Fruit fly (Drosophila melanogaster): ENCODE measurements around the gene DNAlig4.

DNAlig4 gene

DNA sequence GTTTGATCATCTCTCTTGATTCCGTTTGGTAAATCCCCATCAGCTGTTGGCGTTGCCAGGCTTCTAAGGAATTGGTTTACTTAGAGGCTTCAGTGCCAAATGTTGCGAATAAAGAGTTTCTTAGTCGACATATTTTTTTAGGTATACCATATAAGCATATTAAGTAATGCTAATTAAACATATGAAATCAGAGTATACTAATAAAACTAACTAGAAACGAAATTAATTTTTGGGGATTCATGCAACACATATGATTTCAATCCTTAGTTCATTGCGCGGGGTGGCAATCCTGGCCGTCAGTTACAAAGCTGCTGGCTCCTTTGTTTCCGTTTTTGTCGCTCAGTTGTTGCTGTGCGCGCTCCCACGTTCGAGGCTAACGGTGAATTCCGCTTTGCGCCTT, 1.8 kb upstream of the DNAlig4 start, which contains the start of gene CG15760:
CG15760 (plus strand) TSS at position 334 of the 400 bp plus-strand sequence.
- no peak for TF ChIP-seq CG8632 (GFP tag; optimal IDR thresholded peaks at IDR 0.05)
- TF ChIP-seq esn (GFP tag; optimal IDR thresholded peaks at IDR 0.05): peak; percentile 14
- TF ChIP-seq Blimp-1 (GFP tag; optimal IDR thresholded peaks at IDR 0.05): no peak
- TF ChIP-seq Eip75B (GFP tag; optimal IDR thresholded peaks at IDR 0.05): no peak
- TF ChIP-seq eg (GFP tag; IDR thresholded peaks at IDR 0.05): no peak
- TF ChIP-seq Sox102F (GFP tag; optimal IDR thresholded peaks at IDR 0.05): no peak

DNA sequence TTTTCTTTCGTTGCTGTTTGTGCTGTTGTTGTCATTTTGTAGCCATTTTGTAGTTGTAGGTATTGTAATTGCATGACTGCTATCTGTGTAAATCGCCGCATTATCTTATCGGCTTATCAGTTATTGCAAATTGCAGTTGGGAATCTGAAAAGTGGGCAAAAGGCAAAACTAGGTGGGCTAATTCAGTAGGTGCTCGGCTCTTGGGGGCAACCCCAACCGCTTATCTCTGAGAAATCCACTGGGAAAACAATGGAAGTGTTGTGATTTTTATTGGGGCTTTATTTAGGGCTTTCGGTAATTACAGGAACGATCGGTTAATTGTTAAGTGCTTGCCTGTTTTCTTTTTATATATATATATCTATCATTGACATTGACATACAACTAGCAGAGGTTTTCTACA, 16.4 kb downstream of the DNAlig4 start:
- TF ChIP-seq Eip93F (GFP tag; optimal IDR thresholded peaks at IDR 0.05) (no peak), CG8119 (GFP tag; IDR thresholded peaks at IDR 0.05) (no peak), Eip78C (GFP tag) (peak; percentile 23)

DNA sequence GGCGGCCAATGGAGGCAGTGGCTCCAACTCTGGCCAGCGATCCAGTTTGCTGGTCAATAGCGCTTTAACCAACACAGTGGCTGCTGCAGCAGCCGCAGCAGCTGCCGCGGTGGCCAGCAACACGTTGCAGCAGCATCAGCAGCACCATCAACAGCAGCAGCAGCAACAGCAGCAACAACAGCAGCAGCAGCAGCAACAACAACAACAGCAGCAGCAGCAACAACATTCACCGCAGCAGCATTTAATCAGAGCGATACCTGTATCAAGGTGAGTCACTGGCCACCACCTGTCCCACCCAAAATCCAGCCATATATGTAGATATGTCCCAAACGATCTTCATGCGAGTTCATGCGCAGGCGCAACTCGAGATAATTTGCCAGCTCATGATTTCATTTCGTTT, 17.8 kb downstream of the DNAlig4 start:
- TF ChIP-seq Hr4 (GFP tag; optimal IDR thresholded peaks at IDR 0.05) (no peak), Ets96B (tag; optimal IDR thresholded peaks at IDR 0.05) (no peak), CG8632 (GFP tag; optimal IDR thresholded peaks at IDR 0.05) (no peak), cyc (GFP tag; optimal IDR thresholded peaks at IDR 0.05) (no peak)

DNA sequence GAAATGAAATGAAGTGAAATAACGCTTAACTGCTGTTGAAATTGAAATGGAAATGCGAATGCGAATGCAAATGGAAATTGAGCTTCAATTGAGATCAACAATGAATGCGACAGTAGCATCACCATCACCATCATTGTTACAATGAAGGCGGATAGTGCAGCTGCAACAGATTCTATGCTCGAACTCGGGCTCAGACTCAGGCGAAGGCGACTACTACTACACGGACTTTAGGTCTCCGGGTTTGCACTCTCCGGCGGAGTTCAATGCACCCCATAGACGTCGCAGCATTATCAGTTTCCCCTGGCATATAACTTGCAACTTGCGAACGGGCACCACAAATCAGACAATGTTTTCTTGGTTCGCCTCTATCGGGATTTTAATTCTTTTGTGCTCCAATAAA, 18.8 kb downstream of the DNAlig4 start:
- TF ChIP-seq CG10631 (GFP tag; optimal IDR thresholded peaks at IDR 0.05) (no peak), CG6276 (GFP tag; optimal IDR thresholded peaks at IDR 0.05) (peak; percentile 51), svp (GFP tag) (peak; percentile 60)

DNA sequence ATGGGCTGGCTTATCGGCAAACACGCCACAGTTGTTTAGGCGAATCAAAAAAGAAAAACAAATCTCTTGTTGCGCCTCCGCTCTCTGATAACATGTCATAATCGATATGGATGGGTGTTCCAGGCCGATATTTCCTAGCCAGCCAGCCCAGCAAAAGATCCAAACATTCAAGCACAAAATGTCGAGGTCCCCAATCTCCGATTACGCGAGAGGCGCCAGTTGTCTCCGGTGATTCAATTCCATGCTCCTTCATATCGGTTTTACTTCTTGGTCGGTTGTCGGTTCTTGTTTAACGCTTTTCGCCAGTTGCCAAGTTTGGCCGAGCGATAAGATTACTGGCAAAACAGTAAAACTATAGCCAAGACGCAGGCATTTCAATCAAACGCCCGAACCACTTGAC, 21.4 kb downstream of the DNAlig4 start:
- no peak for TF ChIP-seq CG10669 (GFP tag; optimal IDR thresholded peaks at IDR 0.05)

DNA sequence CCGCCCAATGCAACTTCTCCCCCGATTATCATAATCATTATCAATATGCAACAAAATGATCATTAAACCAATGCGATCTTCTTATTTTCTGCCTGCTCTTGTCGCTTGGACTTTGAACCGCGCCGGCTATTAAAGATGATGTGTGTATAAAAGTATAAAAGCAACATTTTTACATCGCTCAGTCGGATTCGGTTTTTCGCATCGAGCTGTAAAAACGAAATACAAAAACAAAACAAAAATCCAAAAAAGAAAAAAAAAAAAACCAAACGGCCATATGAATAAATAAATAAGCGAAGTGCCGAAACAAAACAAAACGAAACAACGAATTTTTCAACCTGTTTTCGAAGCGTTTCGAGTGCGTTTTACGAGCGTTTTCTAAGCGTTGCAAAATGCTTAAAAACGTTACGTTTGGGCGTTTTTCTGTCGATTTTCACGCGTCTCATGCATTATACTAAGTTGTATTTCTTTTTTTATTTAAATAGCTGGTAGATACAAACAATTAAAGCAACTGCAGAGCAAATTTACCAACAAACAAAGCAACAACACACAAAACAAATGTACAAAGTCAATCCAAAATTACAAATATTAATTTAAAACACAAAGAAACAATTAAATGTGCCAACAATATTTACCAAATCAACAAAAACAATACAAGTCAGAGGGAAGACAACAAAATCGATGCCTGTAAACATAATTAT, 22.8 kb downstream of the DNAlig4 start:
- TF ChIP-seq Eip78C (GFP tag) (peak; percentile 77), svp (GFP tag) (peak; percentile 59), Sox102F (GFP tag; optimal IDR thresholded peaks at IDR 0.05) (peak; percentile 63), pdm3 (GFP tag; optimal IDR thresholded peaks at IDR 0.05) (peak; percentile 8), Sox15 (GFP tag; optimal IDR thresholded peaks at IDR 0.05) (no peak), CG8319 (GFP tag; optimal IDR thresholded peaks at IDR 0.05) (peak; percentile 4), fkh (GFP tag; optimal IDR thresholded peaks at IDR 0.05) (peak; percentile 51), dsx (GFP tag; optimal IDR thresholded peaks at IDR 0.05; ENCODE audit: poor library complexity, severe bottlenecking) (peak; percentile 57), Eip75B (GFP tag; optimal IDR thresholded peaks at IDR 0.05) (peak; percentile 35), ss (GFP tag; optimal IDR thresholded peaks at IDR 0.05) (peak; percentile 87 to 89), CG8119 (GFP tag; IDR thresholded peaks at IDR 0.05) (0 out of 3 replicates have a peak, but pooled peaks have one; percentile 47), Ets96B (tag; optimal IDR thresholded peaks at IDR 0.05) (peak; percentile 32), CG9139 (GFP tag; optimal IDR thresholded peaks at IDR 0.05) (peak; percentile 90), CG15336 (GFP tag; IDR thresholded peaks at IDR 0.05) (peak; percentile 38; the same call in 1 of the 2 replicates), CG16779 (tag; optimal IDR thresholded peaks at IDR 0.05) (peak; percentile 61), spab (GFP tag; optimal IDR thresholded peaks at IDR 0.05) (peak; percentile 50), esn (GFP tag; optimal IDR thresholded peaks at IDR 0.05) (no peak), CG6854 (GFP tag; optimal IDR thresholded peaks at IDR 0.05) (peak; percentile 81), eg (GFP tag; IDR thresholded peaks at IDR 0.05) (peak; percentile 50; the same call in 2 of the 3 replicates), CG31627 (GFP tag; optimal IDR thresholded peaks at IDR 0.05) (no peak), fd85E (GFP tag; optimal IDR thresholded peaks at IDR 0.05) (no peak), CG34406 (GFP tag; optimal IDR thresholded peaks at IDR 0.05) (peak; percentile 55), vri (GFP tag; optimal IDR thresholded peaks at IDR 0.05) (no peak), Lpt (GFP tag; optimal IDR thresholded peaks at IDR 0.05) (peak; percentile 0), Gug (GFP tag; IDR thresholded peaks at IDR 0.05) (no peak), CG1621 (tag; optimal IDR thresholded peaks at IDR 0.05) (peak; percentile 31), CG6163 (GFP tag; IDR thresholded peaks at IDR 0.05) (peak; percentile 49; the same call in 1 of the 3 replicates), CG3919 (GFP tag; optimal IDR thresholded peaks at IDR 0.05) (peak; percentile 14), salr (GFP tag; optimal IDR thresholded peaks at IDR 0.05) (peak in 1 of 2 experiments; percentile 0), CG6276 (GFP tag; optimal IDR thresholded peaks at IDR 0.05) (peak; percentile 62), CG32006 (GFP tag; optimal IDR thresholded peaks at IDR 0.05) (no peak), topi (GFP tag; optimal IDR thresholded peaks at IDR 0.05) (peak; percentile 30)
